Fruit fly (Drosophila melanogaster) whole organism, embryonic: ENCODE measurements around the gene nompB.

Experiments used
- Abd-B ChIP-seq: fragments of 200-800 bp; sonication (Bioruptor generic); optimal IDR thresholded peaks from 2 replicates; lab custom pipeline; 2018; ENCODE audit warnings: missing biosample characterization, mild to moderate bottlenecking, missing genetic modification characterization, moderate library complexity
- Asciz ChIP-seq: fragments of 200-800 bp; sonication (Bioruptor generic); optimal IDR thresholded peaks from 2 replicates; lab custom pipeline; 2017; ENCODE audit warnings: missing biosample characterization, mild to moderate bottlenecking, missing genetic modification characterization, missing genetic modification reagents
- Blimp-1 ChIP-seq: fragments of 200-800 bp; sonication (Bioruptor generic); optimal IDR thresholded peaks from 3 replicates; lab custom pipeline; 2018; ENCODE audit warnings: missing biosample characterization, missing genetic modification characterization, mild to moderate bottlenecking, moderate library complexity, missing genetic modification reagents
- CG10366 ChIP-seq: fragments of 200-800 bp; sonication (Bioruptor generic); IDR thresholded peaks from 2 replicates; pipeline ENCODE4 v1.3.6; 2022; ENCODE audit warnings: missing biosample characterization, missing genetic modification characterization
- CG14710 ChIP-seq: fragments of 200-800 bp; sonication (Bioruptor generic); optimal IDR thresholded peaks from 3 replicates; lab custom pipeline; 2019; ENCODE audit warnings: missing biosample characterization, mild to moderate bottlenecking, missing genetic modification characterization, moderate library complexity
- CG1602 ChIP-seq: fragments of 200-800 bp; sonication (Bioruptor generic); optimal IDR thresholded peaks from 3 replicates; lab custom pipeline; 2016; ENCODE audit warnings: missing biosample characterization, missing genetic modification characterization
- CG2889 ChIP-seq: fragments of 200-800 bp; sonication (Bioruptor generic); IDR thresholded peaks from 3 replicates; pipeline ENCODE4 v1.3.6; 2022; ENCODE audit warnings: missing biosample characterization, missing genetic modification characterization
- CG31441 ChIP-seq: fragments of 200-800 bp; sonication (Bioruptor generic); IDR thresholded peaks from 2 replicates; pipeline ENCODE4 v1.3.6; 2022; ENCODE audit warnings: missing biosample characterization, missing genetic modification characterization
- CG3281 ChIP-seq: fragments of 200-800 bp; sonication (Bioruptor generic); optimal IDR thresholded peaks from 3 replicates; lab custom pipeline; 2017; ENCODE audit warnings: missing biosample characterization, mild to moderate bottlenecking, missing genetic modification characterization
- CG3838 ChIP-seq: fragments of 200-800 bp; sonication (Bioruptor generic); optimal IDR thresholded peaks from 3 replicates; lab custom pipeline; 2016; ENCODE audit warnings: missing biosample characterization, missing genetic modification characterization
- CG6689 ChIP-seq: fragments of 200-800 bp; sonication (Bioruptor generic); IDR thresholded peaks from 2 replicates; pipeline ENCODE4 v1.3.6; 2022; ENCODE audit warnings: missing biosample characterization, missing genetic modification characterization
- CG7987 ChIP-seq: fragments of 200-800 bp; sonication (Bioruptor generic); optimal IDR thresholded peaks from 2 replicates; lab custom pipeline; 2018; ENCODE audit warnings: missing biosample characterization, mild to moderate bottlenecking, missing genetic modification characterization, moderate library complexity
- CG8924 ChIP-seq: fragments of 200-800 bp; optimal IDR thresholded peaks from 3 replicates; lab custom pipeline; 2019; ENCODE audit warnings: missing biosample characterization, mild to moderate bottlenecking, missing genetic modification characterization, moderate library complexity
- CHES-1-like ChIP-seq: fragments of 200-800 bp; sonication (Bioruptor generic); optimal IDR thresholded peaks from 2 replicates; lab custom pipeline; 2016; ENCODE audit warnings: missing biosample characterization, missing genetic modification characterization
- CoRest ChIP-seq: fragments of 200-800 bp; sonication (Bioruptor generic); optimal IDR thresholded peaks from 3 replicates; lab custom pipeline; 2018; ENCODE audit warnings: missing biosample characterization, mild to moderate bottlenecking, missing genetic modification characterization, moderate library complexity
- D ChIP-seq, 2 experiments: fragments of 200-800 bp in 1 of 2; fragments of >200 bp in 1 of 2; sonication (Bioruptor generic) in 1 of 2; optimal IDR thresholded peaks; 2 replicates in 1 of 2; 3 replicates in 1 of 2; lab custom pipeline; 2017; ENCODE audit warnings: mild to moderate bottlenecking in 1 of 2, missing biosample characterization in 1 of 2, missing genetic modification characterization in 1 of 2, missing genetic modification reagents in 1 of 2
- Drgx ChIP-seq: fragments of 200-800 bp; sonication (Bioruptor generic); IDR thresholded peaks from 2 replicates; pipeline ENCODE4 v1.3.6; 2022; ENCODE audit warnings: missing biosample characterization, missing genetic modification characterization
- Fer3 ChIP-seq: fragments of 200-800 bp; sonication (Bioruptor generic); optimal IDR thresholded peaks from 2 replicates; lab custom pipeline; 2018; ENCODE audit warnings: missing biosample characterization, mild to moderate bottlenecking, missing genetic modification characterization, moderate library complexity
- Hand ChIP-seq: fragments of 200-800 bp; sonication (Bioruptor generic); optimal IDR thresholded peaks from 2 replicates; lab custom pipeline; 2017; ENCODE audit warnings: mild to moderate bottlenecking, missing biosample characterization, missing genetic modification reagents, missing genetic modification characterization
- Hr51 ChIP-seq, 2 experiments: fragments of 200-800 bp; sonication (Bioruptor generic); optimal IDR thresholded peaks; 2 replicates in 1 of 2; 3 replicates in 1 of 2; lab custom pipeline; 2016 to 2018; ENCODE audit warnings: missing biosample characterization in 2 of 2, missing genetic modification characterization in 2 of 2, mild to moderate bottlenecking in 1 of 2, moderate library complexity in 1 of 2
- Mad ChIP-seq: fragments of 200-800 bp; sonication (Bioruptor generic); optimal IDR thresholded peaks from 2 replicates; lab custom pipeline; 2016; ENCODE audit warnings: missing biosample characterization, missing genetic modification characterization
- Rfx ChIP-seq: fragments of 200-800 bp; sonication (Bioruptor generic); IDR thresholded peaks from 2 replicates; pipeline ENCODE4 v1.3.6; 2022; ENCODE audit warnings: missing biosample characterization, missing genetic modification characterization
- Sry-β ChIP-seq: fragments of 200-800 bp; sonication (Bioruptor generic); optimal IDR thresholded peaks from 2 replicates; lab custom pipeline; 2018; ENCODE audit warnings: missing biosample characterization, mild to moderate bottlenecking, missing genetic modification characterization, moderate library complexity
- Stat92E ChIP-seq, 3 experiments: fragments of >200 bp in 2 of 3; fragments of 200-800 bp in 1 of 3; sonication (Bioruptor generic) in 1 of 3; optimal IDR thresholded peaks; 2 replicates each; lab custom pipeline; 2017 to 2019; ENCODE audit warnings: missing biosample characterization in 3 of 3, missing genetic modification characterization in 3 of 3, mild to moderate bottlenecking in 1 of 3, moderate library complexity in 1 of 3
- ap ChIP-seq: fragments of 200-800 bp; sonication (Bioruptor generic); IDR thresholded peaks from 2 replicates; pipeline ENCODE4 v1.3.6; 2022; ENCODE audit warnings: missing biosample characterization, missing genetic modification characterization
- bsh ChIP-seq, 2 experiments: fragments of 200-800 bp; sonication (Bioruptor generic); optimal IDR thresholded peaks; 2 replicates each; lab custom pipeline; 2017 to 2018; ENCODE audit warnings: mild to moderate bottlenecking in 2 of 2, missing biosample characterization in 2 of 2, missing genetic modification characterization in 2 of 2, moderate library complexity in 1 of 2
- chinmo ChIP-seq: fragments of 200-800 bp; sonication (Bioruptor generic); IDR thresholded peaks from 4 replicates; pipeline ENCODE4 v1.3.6; 2022; ENCODE audit warnings: missing biosample characterization, missing genetic modification characterization; ENCODE audit not compliant: partially characterized antibody
- chm ChIP-seq: fragments of 200-800 bp; sonication (Bioruptor generic); IDR thresholded peaks from 2 replicates; pipeline ENCODE4 v1.3.6; 2022; ENCODE audit warnings: missing biosample characterization, missing genetic modification characterization
- ci ChIP-seq: fragments of 200-800 bp; sonication (Bioruptor generic); IDR thresholded peaks from 3 replicates; pipeline ENCODE4 v1.3.6; 2022; ENCODE audit warnings: missing biosample characterization, missing genetic modification characterization
- dati ChIP-seq: fragments of 200-800 bp; sonication (Bioruptor generic); IDR thresholded peaks from 2 replicates; pipeline ENCODE4 v1.3.6; 2022; ENCODE audit warnings: missing biosample characterization, missing genetic modification characterization
- gcm ChIP-seq: fragments of 200-800 bp; sonication (Bioruptor generic); optimal IDR thresholded peaks from 2 replicates; lab custom pipeline; 2019; ENCODE audit warnings: missing biosample characterization, mild to moderate bottlenecking, missing genetic modification characterization, moderate library complexity
- gem ChIP-seq: fragments of 200-800 bp; sonication (Bioruptor generic); optimal IDR thresholded peaks from 2 replicates; lab custom pipeline; 2019; ENCODE audit warnings: missing biosample characterization, mild to moderate bottlenecking, missing genetic modification characterization, moderate library complexity
- grau ChIP-seq: fragments of 200-800 bp; optimal IDR thresholded peaks from 3 replicates; lab custom pipeline; 2019; ENCODE audit warnings: missing biosample characterization, mild to moderate bottlenecking, missing genetic modification characterization, moderate library complexity
- hkb ChIP-seq, 2 experiments: fragments of 200-800 bp in 1 of 2; fragments of >200 bp in 1 of 2; sonication (Bioruptor generic) in 1 of 2; IDR thresholded peaks in 1 of 2; optimal IDR thresholded peaks in 1 of 2; 2 replicates each; pipeline versions ENCODE4 v1.3.6 to Lab custom; 2017 to 2022; ENCODE audit warnings: missing biosample characterization in 1 of 2, missing genetic modification characterization in 1 of 2
- hth ChIP-seq: fragments of >200 bp; optimal IDR thresholded peaks from 2 replicates; lab custom pipeline; 2017; ENCODE audit warnings: inconsistent platforms
- kah ChIP-seq: fragments of 200-800 bp; sonication (Bioruptor generic); optimal IDR thresholded peaks from 2 replicates; lab custom pipeline; 2018; ENCODE audit warnings: missing biosample characterization, mild to moderate bottlenecking, missing genetic modification characterization
- ken ChIP-seq: fragments of 200-800 bp; sonication (Bioruptor generic); IDR thresholded peaks from 3 replicates; pipeline ENCODE4 v1.3.6; 2022; ENCODE audit warnings: missing biosample characterization, missing genetic modification characterization
- lab ChIP-seq: fragments of 200-800 bp; sonication (Bioruptor generic); optimal IDR thresholded peaks from 3 replicates; lab custom pipeline; 2017; ENCODE audit warnings: missing biosample characterization, missing genetic modification characterization, mild to moderate bottlenecking, moderate library complexity, missing genetic modification reagents
- onecut ChIP-seq: fragments of 200-800 bp; sonication (Bioruptor generic); IDR thresholded peaks from 2 replicates; pipeline ENCODE4 v1.3.6; 2022; ENCODE audit warnings: missing biosample characterization, missing genetic modification characterization
- prd ChIP-seq, 3 experiments: fragments of >200 bp in 2 of 3; fragments of 200-800 bp in 1 of 3; sonication (Bioruptor generic) in 1 of 3; optimal IDR thresholded peaks in 2 of 3; IDR thresholded peaks in 1 of 3; 2 replicates in 2 of 3; 3 replicates in 1 of 3; pipeline versions ENCODE4 v1.3.6 to Lab custom; 2017 to 2022; ENCODE audit warnings: missing biosample characterization in 1 of 3, missing genetic modification characterization in 1 of 3
- rib ChIP-seq: fragments of 200-800 bp; sonication (Bioruptor generic); IDR thresholded peaks from 2 replicates; pipeline ENCODE4 v1.3.6; 2022; ENCODE audit warnings: missing biosample characterization, missing genetic modification characterization
- slou ChIP-seq: fragments of 200-800 bp; sonication (Bioruptor generic); optimal IDR thresholded peaks from 3 replicates; lab custom pipeline; 2016; ENCODE audit warnings: missing biosample characterization, missing genetic modification characterization
- stwl ChIP-seq: fragments of 200-800 bp; sonication (Bioruptor generic); optimal IDR thresholded peaks from 3 replicates; lab custom pipeline; 2018; ENCODE audit warnings: missing biosample characterization, mild to moderate bottlenecking, missing genetic modification characterization, moderate library complexity
- tin ChIP-seq: fragments of 200-800 bp; sonication (Bioruptor generic); optimal IDR thresholded peaks from 3 replicates; lab custom pipeline; 2016; ENCODE audit warnings: missing biosample characterization, missing genetic modification characterization
- wdn ChIP-seq: fragments of 200-800 bp; sonication (Bioruptor generic); IDR thresholded peaks from 2 replicates; pipeline ENCODE4 v1.3.6; 2022; ENCODE audit warnings: missing biosample characterization, missing genetic modification characterization

The nompB gene

DNA sequence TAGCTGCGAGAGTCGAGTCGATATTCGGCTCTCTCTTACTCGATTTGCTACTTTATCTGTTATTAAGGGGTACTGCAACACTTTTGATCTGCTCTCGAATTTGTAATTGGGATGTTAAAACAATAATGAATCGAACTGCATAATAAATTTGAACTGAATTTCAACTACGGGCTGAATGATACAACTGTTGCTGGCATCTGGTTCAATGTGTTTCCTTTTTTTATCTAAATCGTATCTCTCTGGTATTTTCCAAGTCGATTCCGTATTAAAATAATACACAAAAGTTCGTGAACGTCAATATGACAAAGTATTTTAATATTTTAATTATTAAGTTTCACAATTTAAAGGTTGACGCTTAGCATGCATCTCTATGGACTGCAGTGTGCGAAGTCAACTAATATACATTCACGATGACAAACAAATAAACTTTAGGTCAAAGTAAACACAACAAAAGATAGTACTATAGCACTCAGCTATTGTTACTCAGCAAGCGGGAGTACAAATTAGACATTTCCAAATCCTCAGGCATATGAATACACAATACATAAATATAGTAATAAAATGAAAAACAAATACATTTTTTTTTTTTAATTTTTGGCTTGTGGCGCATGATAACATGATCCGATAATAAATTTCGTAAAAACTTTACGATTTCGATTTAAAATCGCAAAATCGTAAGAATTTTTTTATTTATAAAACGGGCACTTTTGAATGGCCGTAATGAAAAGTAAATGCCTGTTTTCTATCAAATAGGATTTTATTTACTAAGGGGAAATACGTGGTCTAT, 34.7 kb upstream of the nompB start, which contains the start of gene CG2201 (continued):
- TF ChIP-seq chinmo (GFP tag; lab: Robert Waterston, UW) (no peak), Drgx (GFP tag; lab: Robert Waterston, UW) (0 out of 2 replicates have a peak, but pooled peaks have one; percentile 22), bsh (GFP tag; optimal IDR thresholded peaks at IDR 0.05; lab: Kevin White, UChicago) (peak in 1 of 2 experiments; percentile 56), slou (GFP tag; lab: Kevin White, UChicago) (no peak), CG7987 (peak; percentile 51), CG10366 (GFP tag; lab: Robert Waterston, UW) (peak; percentile 43; the same call in 1 of the 2 replicates), rib (GFP tag; lab: Robert Waterston, UW) (no peak), gem (peak; percentile 69), Asciz (GFP tag; lab: Kevin White, UChicago) (peak; percentile 54), gcm (GFP tag; lab: Kevin White, UChicago) (peak; percentile 61), onecut (GFP tag; lab: Robert Waterston, UW) (0 out of 2 replicates have a peak, but pooled peaks have one; percentile 13), Rfx (GFP tag; lab: Robert Waterston, UW) (peak; percentile 39; the same call in 1 of the 2 replicates), CG31441 (GFP tag; lab: Robert Waterston, UW) (peak; percentile 30), prd (optimal IDR thresholded peaks at IDR 0.05; lab: Kevin White, UChicago) (no peak), prd (GFP tag; IDR thresholded peaks at IDR 0.05; lab: Robert Waterston, UW) (peak; percentile 57; the same call in 2 of the 3 replicates), ap (peak; percentile 46; the same call in 1 of the 2 replicates), Abd-B (GFP tag; lab: Kevin White, UChicago) (peak; percentile 70), grau (tag; lab: Kevin White, UChicago) (peak; percentile 36), CG3281 (GFP tag; lab: Kevin White, UChicago) (peak; percentile 55), CG2889 (GFP tag; lab: Robert Waterston, UW) (no peak), Hr51 (GFP tag; optimal IDR thresholded peaks at IDR 0.05; lab: Kevin White, UChicago) (peak; percentile 46 to 63), lab (GFP tag; lab: Kevin White, UChicago) (peak; percentile 5), dati (GFP tag; lab: Robert Waterston, UW) (no peak), Stat92E (GFP tag; optimal IDR thresholded peaks at IDR 0.05; lab: Kevin White, UChicago) (peak in 1 of 3 experiments; percentile 12), CG8924 (tag; lab: Kevin White, UChicago) (peak; percentile 61), chm (peak; percentile 47; the same call in 1 of the 2 replicates), hth (no peak), Blimp-1 (GFP tag; lab: Kevin White, UChicago) (peak; percentile 43), Sry-β (GFP tag; lab: Kevin White, UChicago) (peak; percentile 27), Fer3 (tag; lab: Kevin White, UChicago) (peak; percentile 20), ci (GFP tag; lab: Robert Waterston, UW) (peak; percentile 81; the same call in 2 of the 3 replicates), CG1602 (GFP tag; lab: Kevin White, UChicago) (peak; percentile 42), CG14710 (tag; lab: Kevin White, UChicago) (peak; percentile 24), wdn (0 out of 2 replicates have a peak, but pooled peaks have one; percentile 22), CG6689 (GFP tag; lab: Robert Waterston, UW) (peak; percentile 38), kah (GFP tag; lab: Kevin White, UChicago) (peak; percentile 47), D (optimal IDR thresholded peaks at IDR 0.05; lab: Kevin White, UChicago) (no peak), D (GFP tag; optimal IDR thresholded peaks at IDR 0.05; lab: Kevin White, UChicago) (peak; percentile 68), CoRest (tag; lab: Kevin White, UChicago) (peak; percentile 60), tin (GFP tag; lab: Kevin White, UChicago) (no peak), Mad (GFP tag; lab: Kevin White, UChicago) (peak; percentile 12), stwl (tag; lab: Kevin White, UChicago) (peak; percentile 48), hkb (optimal IDR thresholded peaks at IDR 0.05; lab: Kevin White, UChicago) (no peak), hkb (GFP tag; IDR thresholded peaks at IDR 0.05; lab: Robert Waterston, UW) (peak; percentile 37; the same call in 1 of the 2 replicates), ken (peak; percentile 73; the same call in 2 of the 3 replicates), Hand (GFP tag; lab: Kevin White, UChicago) (peak; percentile 13), CHES-1-like (peak; percentile 5), CG3838 (GFP tag; lab: Kevin White, UChicago) (peak; percentile 30)
